Fruit fly (Drosophila melanogaster): Measurements from ENCODE around the gene CG44215.

Gene CG44215

dm6 chr3R:14108158-14108921 lies 45.9 kb downstream of the CG44215 start, which contains the start of gene CG12402 (continued):
- TF ChIP-seq Gug (GFP tag; IDR thresholded peaks at IDR 0.05) = peak; percentile 50
- TF ChIP-seq Eip75B (GFP tag; optimal IDR thresholded peaks at IDR 0.05) = peak; percentile 85
- TF ChIP-seq Met (GFP tag; optimal IDR thresholded peaks at IDR 0.05) = no peak
- peak; percentile 43 for TF ChIP-seq CG6276 (GFP tag; optimal IDR thresholded peaks at IDR 0.05)
- TF ChIP-seq lz (GFP tag; optimal IDR thresholded peaks at IDR 0.05) = no peak
- peak; percentile 19 for TF ChIP-seq acj6 (GFP tag; optimal IDR thresholded peaks at IDR 0.05)
- no peak for TF ChIP-seq CG1621 (tag; optimal IDR thresholded peaks at IDR 0.05)
- TF ChIP-seq CG3919 (GFP tag; optimal IDR thresholded peaks at IDR 0.05) = peak; percentile 60
- TF ChIP-seq topi (GFP tag; optimal IDR thresholded peaks at IDR 0.05) = no peak
- TF ChIP-seq Ets96B (tag; optimal IDR thresholded peaks at IDR 0.05) = peak; percentile 6
- peak; percentile 57; the same call in 1 of the 3 replicates for TF ChIP-seq CG6163 (GFP tag; IDR thresholded peaks at IDR 0.05)
- no peak for TF ChIP-seq Ets21C (GFP tag; optimal IDR thresholded peaks at IDR 0.05)
- peak; percentile 53 for TF ChIP-seq CG8119 (GFP tag; IDR thresholded peaks at IDR 0.05)
- no peak for TF ChIP-seq Sox15 (GFP tag; optimal IDR thresholded peaks at IDR 0.05)
- no peak for TF ChIP-seq salr (GFP tag; optimal IDR thresholded peaks at IDR 0.05)
- peak; percentile 58 for TF ChIP-seq Hr39 (GFP tag; optimal IDR thresholded peaks at IDR 0.05)
- TF ChIP-seq net (GFP tag; optimal IDR thresholded peaks at IDR 0.05) = peak; percentile 45
- peak; percentile 35 for TF ChIP-seq dac (GFP tag; optimal IDR thresholded peaks at IDR 0.05)
- TF ChIP-seq spab (GFP tag; optimal IDR thresholded peaks at IDR 0.05) = peak; percentile 24
- peak; percentile 64 for TF ChIP-seq vri (GFP tag; optimal IDR thresholded peaks at IDR 0.05)
- no peak for TF ChIP-seq CG3032 (tag; optimal IDR thresholded peaks at IDR 0.05)
- TF ChIP-seq CG31627 (GFP tag; optimal IDR thresholded peaks at IDR 0.05) = no peak

- TF ChIP-seq CG31627 (GFP tag; optimal IDR thresholded peaks at IDR 0.05) = no peak
- TF ChIP-seq pdm3 (GFP tag; optimal IDR thresholded peaks at IDR 0.05) = no peak
- TF ChIP-seq CG34406 (GFP tag; optimal IDR thresholded peaks at IDR 0.05) = no peak
- TF ChIP-seq svp (GFP tag) = no peak
- no peak for TF ChIP-seq CG3919 (GFP tag; optimal IDR thresholded peaks at IDR 0.05)
- TF ChIP-seq Ets21C (GFP tag; optimal IDR thresholded peaks at IDR 0.05) = no peak
- no peak for TF ChIP-seq CG4318 (GFP tag; optimal IDR thresholded peaks at IDR 0.05)
- no peak for TF ChIP-seq CG6276 (GFP tag; optimal IDR thresholded peaks at IDR 0.05)
- no peak for TF ChIP-seq Eip78C (GFP tag)
- no peak for TF ChIP-seq CG11762 (GFP tag; optimal IDR thresholded peaks at IDR 0.05; ENCODE audit: insufficient read depth)
- TF ChIP-seq cyc (GFP tag; optimal IDR thresholded peaks at IDR 0.05) = no peak
- TF ChIP-seq acj6 (GFP tag; optimal IDR thresholded peaks at IDR 0.05) = no peak
- no peak for TF ChIP-seq salr (GFP tag; optimal IDR thresholded peaks at IDR 0.05)
- no peak for TF ChIP-seq Gug (GFP tag; IDR thresholded peaks at IDR 0.05)
- no peak for TF ChIP-seq Eip93F (GFP tag; optimal IDR thresholded peaks at IDR 0.05)
- TF ChIP-seq CG6792 (GFP tag; optimal IDR thresholded peaks at IDR 0.05) = no peak
Observed at dm6 chr3R:14107597-14107996, 46.6 kb downstream of the CG44215 start.

All from whole organism, prepupa.